Fruit fly (Drosophila melanogaster) whole organism, embryonic: ENCODE results near the gene Nf-YC.
A peak's percentile ranks its signal among the peaks of the same experiment; 100 is the strongest.

Source experiments
- CG11247 ChIP-seq: fragments of 200-800 bp; sonication (Bioruptor generic); IDR thresholded peaks from 2 replicates; pipeline ENCODE4 v1.3.6; 2022; ENCODE audit warnings: missing biosample characterization, missing genetic modification characterization
- CG11723 ChIP-seq: fragments of 200-800 bp; sonication (Bioruptor generic); optimal IDR thresholded peaks from 2 replicates; lab custom pipeline; 2017; ENCODE audit warnings: missing biosample characterization, mild to moderate bottlenecking, missing genetic modification characterization
- CG13624 ChIP-seq: fragments of 200-800 bp; sonication (Bioruptor generic); optimal IDR thresholded peaks from 2 replicates; lab custom pipeline; 2016; ENCODE audit warnings: missing biosample characterization, missing genetic modification characterization
- CG13894 ChIP-seq: fragments of 200-800 bp; sonication (Bioruptor generic); optimal IDR thresholded peaks from 3 replicates; lab custom pipeline; 2018; ENCODE audit warnings: missing biosample characterization, mild to moderate bottlenecking, missing genetic modification characterization, moderate library complexity
- CG15073 ChIP-seq: fragments of 200-800 bp; sonication (Bioruptor generic); optimal IDR thresholded peaks from 2 replicates; lab custom pipeline; 2016; ENCODE audit warnings: missing biosample characterization, missing genetic modification characterization
- CG15601 ChIP-seq: fragments of 200-800 bp; sonication (Bioruptor generic); optimal IDR thresholded peaks from 3 replicates; lab custom pipeline; 2019; ENCODE audit warnings: missing biosample characterization, mild to moderate bottlenecking, missing genetic modification characterization, moderate library complexity
- CG16815 ChIP-seq: fragments of 200-800 bp; sonication (Bioruptor generic); optimal IDR thresholded peaks from 3 replicates; lab custom pipeline; 2017; ENCODE audit warnings: missing biosample characterization, mild to moderate bottlenecking, missing genetic modification characterization
- CG17328 ChIP-seq: fragments of 200-800 bp; sonication (Bioruptor generic); IDR thresholded peaks from 2 replicates; pipeline ENCODE4 v1.3.6; 2022; ENCODE audit warnings: missing biosample characterization, missing genetic modification characterization
- CG17361 ChIP-seq: fragments of 200-800 bp; sonication (Bioruptor generic); IDR thresholded peaks from 3 replicates; pipeline ENCODE4 v1.3.6; 2022; ENCODE audit warnings: missing biosample characterization, missing genetic modification characterization
- CG2116 ChIP-seq: fragments of 200-800 bp; sonication (Bioruptor generic); optimal IDR thresholded peaks from 3 replicates; lab custom pipeline; 2018; ENCODE audit warnings: missing biosample characterization, mild to moderate bottlenecking, missing genetic modification characterization
- CG2889 ChIP-seq: fragments of 200-800 bp; sonication (Bioruptor generic); IDR thresholded peaks from 3 replicates; pipeline ENCODE4 v1.3.6; 2022; ENCODE audit warnings: missing biosample characterization, missing genetic modification characterization
- CG32532 ChIP-seq: fragments of 200-800 bp; sonication (Bioruptor generic); IDR thresholded peaks from 2 replicates; pipeline ENCODE4 v1.3.6; 2022; ENCODE audit warnings: missing biosample characterization, missing genetic modification characterization
- CG34224 ChIP-seq: fragments of 200-800 bp; sonication (Bioruptor generic); IDR thresholded peaks from 3 replicates; pipeline ENCODE4 v1.3.6; 2022; ENCODE audit warnings: missing biosample characterization, missing genetic modification characterization; ENCODE audit not compliant: partially characterized antibody
- CG5180 ChIP-seq: fragments of 200-800 bp; sonication (Bioruptor generic); optimal IDR thresholded peaks from 3 replicates; lab custom pipeline; 2017; ENCODE audit warnings: missing biosample characterization, missing genetic modification characterization, mild to moderate bottlenecking, moderate library complexity, missing genetic modification reagents
- CG5953 ChIP-seq: fragments of 200-800 bp; sonication (Bioruptor generic); IDR thresholded peaks from 2 replicates; pipeline ENCODE4 v1.3.6; 2022; ENCODE audit warnings: missing biosample characterization, missing genetic modification characterization
- CG7745 ChIP-seq: fragments of 200-800 bp; sonication (Bioruptor generic); optimal IDR thresholded peaks from 2 replicates; lab custom pipeline; 2018; ENCODE audit warnings: missing biosample characterization, mild to moderate bottlenecking, missing genetic modification characterization, moderate library complexity
- CG7928 ChIP-seq: fragments of 200-800 bp; sonication (Bioruptor generic); optimal IDR thresholded peaks from 2 replicates; lab custom pipeline; 2017; ENCODE audit warnings: missing biosample characterization, mild to moderate bottlenecking, missing genetic modification characterization
- CG8944 ChIP-seq: fragments of 200-800 bp; sonication (Bioruptor generic); optimal IDR thresholded peaks from 3 replicates; lab custom pipeline; 2016; ENCODE audit warnings: missing biosample characterization, missing genetic modification characterization
- D ChIP-seq, 2 experiments: fragments of 200-800 bp in 1 of 2; fragments of >200 bp in 1 of 2; sonication (Bioruptor generic) in 1 of 2; optimal IDR thresholded peaks; 2 replicates in 1 of 2; 3 replicates in 1 of 2; lab custom pipeline; 2017; ENCODE audit warnings: mild to moderate bottlenecking in 1 of 2, missing biosample characterization in 1 of 2, missing genetic modification characterization in 1 of 2, missing genetic modification reagents in 1 of 2
- D19B ChIP-seq: fragments of 200-800 bp; sonication (Bioruptor generic); optimal IDR thresholded peaks from 2 replicates; lab custom pipeline; 2017; ENCODE audit warnings: missing biosample characterization, mild to moderate bottlenecking, missing genetic modification characterization
- Doc3 ChIP-seq: fragments of 200-800 bp; sonication (Bioruptor generic); IDR thresholded peaks from 3 replicates; pipeline ENCODE4 v1.3.6; 2022; ENCODE audit warnings: missing biosample characterization, missing genetic modification characterization; ENCODE audit not compliant: partially characterized antibody
- E2f1 ChIP-seq: fragments of 200-800 bp; sonication (Bioruptor generic); IDR thresholded peaks from 2 replicates; pipeline ENCODE4 v1.3.6; 2022; ENCODE audit warnings: missing biosample characterization, missing genetic modification characterization
- E2f2 ChIP-seq: fragments of 200-800 bp; sonication (Bioruptor generic); IDR thresholded peaks from 2 replicates; pipeline ENCODE4 v1.3.6; 2022; ENCODE audit warnings: missing biosample characterization, missing genetic modification characterization
- Fer1 ChIP-seq: fragments of 200-800 bp; sonication (Bioruptor generic); optimal IDR thresholded peaks from 2 replicates; lab custom pipeline; 2017; ENCODE audit warnings: missing biosample characterization, mild to moderate bottlenecking, missing genetic modification characterization
- HLH3B ChIP-seq: fragments of 200-800 bp; sonication (Bioruptor generic); IDR thresholded peaks from 2 replicates; pipeline ENCODE4 v1.3.6; 2022; ENCODE audit warnings: missing biosample characterization, missing genetic modification characterization
- HLHmδ ChIP-seq: fragments of 200-800 bp; sonication (Bioruptor generic); optimal IDR thresholded peaks from 2 replicates; lab custom pipeline; 2018; ENCODE audit warnings: missing biosample characterization, mild to moderate bottlenecking, missing genetic modification characterization, moderate library complexity
- Hand ChIP-seq: fragments of 200-800 bp; sonication (Bioruptor generic); optimal IDR thresholded peaks from 2 replicates; lab custom pipeline; 2017; ENCODE audit warnings: mild to moderate bottlenecking, missing biosample characterization, missing genetic modification reagents, missing genetic modification characterization
- MESR4 ChIP-seq: fragments of 200-800 bp; sonication (Bioruptor generic); optimal IDR thresholded peaks from 2 replicates; lab custom pipeline; 2018; ENCODE audit warnings: missing biosample characterization, mild to moderate bottlenecking, missing genetic modification characterization, moderate library complexity
- Poxn ChIP-seq: fragments of 200-800 bp; sonication (Bioruptor generic); IDR thresholded peaks from 2 replicates; pipeline ENCODE4 v1.3.6; 2022; ENCODE audit warnings: missing biosample characterization, missing genetic modification characterization
- Spps ChIP-seq: fragments of 200-800 bp; sonication (Bioruptor generic); optimal IDR thresholded peaks from 2 replicates; lab custom pipeline; 2018; ENCODE audit warnings: missing biosample characterization, mild to moderate bottlenecking, missing genetic modification characterization
- Sry-β ChIP-seq: fragments of 200-800 bp; sonication (Bioruptor generic); optimal IDR thresholded peaks from 2 replicates; lab custom pipeline; 2018; ENCODE audit warnings: missing biosample characterization, mild to moderate bottlenecking, missing genetic modification characterization, moderate library complexity
- Taf1 ChIP-seq: fragments of 200-800 bp; sonication (Bioruptor generic); IDR thresholded peaks from 2 replicates; pipeline ENCODE4 v1.3.6; 2022; ENCODE audit warnings: missing biosample characterization, missing genetic modification characterization
- Vsx1 ChIP-seq: fragments of 200-800 bp; sonication (Bioruptor generic); optimal IDR thresholded peaks from 2 replicates; lab custom pipeline; 2017; ENCODE audit warnings: missing biosample characterization, mild to moderate bottlenecking, missing genetic modification characterization, missing genetic modification reagents
- ara ChIP-seq: fragments of 200-800 bp; sonication (Bioruptor generic); IDR thresholded peaks from 2 replicates; pipeline ENCODE4 v1.3.6; 2022; ENCODE audit warnings: missing biosample characterization, missing genetic modification characterization
- cas ChIP-seq: fragments of 200-800 bp; sonication (Bioruptor generic); IDR thresholded peaks from 2 replicates; pipeline ENCODE4 v1.3.6; 2022; ENCODE audit warnings: missing biosample characterization, missing genetic modification characterization
- dmrt11E ChIP-seq: fragments of 200-800 bp; sonication (Bioruptor generic); optimal IDR thresholded peaks from 3 replicates; lab custom pipeline; 2018; ENCODE audit warnings: missing biosample characterization, mild to moderate bottlenecking, missing genetic modification characterization, moderate library complexity
- en ChIP-seq: fragments of 200-800 bp; sonication (Bioruptor generic); optimal IDR thresholded peaks from 2 replicates; lab custom pipeline; 2016; ENCODE audit warnings: missing biosample characterization, missing genetic modification characterization
- fd96Cb ChIP-seq: fragments of 200-800 bp; sonication (Bioruptor generic); optimal IDR thresholded peaks from 2 replicates; lab custom pipeline; 2018; ENCODE audit warnings: missing biosample characterization, mild to moderate bottlenecking, missing genetic modification characterization, moderate library complexity
- ftz-f1 ChIP-seq: fragments of 200-800 bp; sonication (Bioruptor generic); optimal IDR thresholded peaks from 2 replicates; lab custom pipeline; 2016; ENCODE audit warnings: missing biosample characterization, missing genetic modification characterization
- her ChIP-seq: fragments of 200-800 bp; sonication (Bioruptor generic); optimal IDR thresholded peaks from 2 replicates; lab custom pipeline; 2016; ENCODE audit warnings: missing biosample characterization, missing genetic modification characterization
- insv ChIP-seq, 2 experiments: fragments of 200-800 bp; sonication (Bioruptor generic); optimal IDR thresholded peaks; 3 replicates each; lab custom pipeline; 2016 to 2018; ENCODE audit warnings: missing biosample characterization in 2 of 2, missing genetic modification characterization in 2 of 2
- prd ChIP-seq, 3 experiments: fragments of >200 bp in 2 of 3; fragments of 200-800 bp in 1 of 3; sonication (Bioruptor generic) in 1 of 3; optimal IDR thresholded peaks in 2 of 3; IDR thresholded peaks in 1 of 3; 2 replicates in 2 of 3; 3 replicates in 1 of 3; pipeline versions ENCODE4 v1.3.6 to Lab custom; 2017 to 2022; ENCODE audit warnings: missing biosample characterization in 1 of 3, missing genetic modification characterization in 1 of 3
- pros ChIP-seq: fragments of 200-800 bp; sonication (Bioruptor generic); optimal IDR thresholded peaks from 3 replicates; lab custom pipeline; 2019; ENCODE audit warnings: missing biosample characterization, mild to moderate bottlenecking, missing genetic modification characterization, moderate library complexity
- salm ChIP-seq: fragments of 200-800 bp; sonication (Bioruptor generic); optimal IDR thresholded peaks from 2 replicates; lab custom pipeline; 2018; ENCODE audit warnings: missing biosample characterization, mild to moderate bottlenecking, missing genetic modification characterization
- sim ChIP-seq: fragments of 200-800 bp; sonication (Bioruptor generic); IDR thresholded peaks from 2 replicates; pipeline ENCODE4 v1.3.6; 2022; ENCODE audit warnings: missing biosample characterization, missing genetic modification characterization
- sob ChIP-seq: fragments of 200-800 bp; sonication (Bioruptor generic); IDR thresholded peaks from 2 replicates; pipeline ENCODE4 v1.3.6; 2022; ENCODE audit warnings: missing biosample characterization, missing genetic modification characterization
- vvl ChIP-seq: fragments of 200-800 bp; sonication (Bioruptor generic); IDR thresholded peaks from 2 replicates; pipeline ENCODE4 v1.3.6; 2022; ENCODE audit warnings: missing biosample characterization, missing genetic modification characterization
- zfh1 ChIP-seq: fragments of 200-800 bp; sonication (Bioruptor generic); IDR thresholded peaks from 3 replicates; pipeline ENCODE4 v1.3.6; 2022; ENCODE audit warnings: missing biosample characterization, missing genetic modification characterization

The Nf-YC gene

dm6 chrX:6804485-6805295 lies 16.0 kb downstream of the Nf-YC start (continued):
- TF ChIP-seq fd96Cb (tag; lab: Kevin White, UChicago) (peak; percentile 74), CG34224 (GFP tag; lab: Robert Waterston, UW) (no peak), her (GFP tag; lab: Kevin White, UChicago) (peak; percentile 59), insv (GFP tag; optimal IDR thresholded peaks at IDR 0.05; lab: Kevin White, UChicago) (no peak), CG5180 (GFP tag; lab: Kevin White, UChicago) (peak; percentile 39), salm (tag; lab: Kevin White, UChicago) (peak; percentile 74), Taf1 (peak; percentile 72), vvl (GFP tag; lab: Robert Waterston, UW) (peak; percentile 95), HLH3B (GFP tag; lab: Robert Waterston, UW) (peak; percentile 91), prd (optimal IDR thresholded peaks at IDR 0.05; lab: Kevin White, UChicago) (no peak), prd (GFP tag; IDR thresholded peaks at IDR 0.05; lab: Robert Waterston, UW) (peak; percentile 93), Fer1 (GFP tag; lab: Kevin White, UChicago) (peak; percentile 65), CG11247 (peak; percentile 80), MESR4 (peak; percentile 11), E2f2 (GFP tag; lab: Robert Waterston, UW) (peak; percentile 54; the same call in 1 of the 2 replicates), D19B (GFP tag; lab: Kevin White, UChicago) (peak; percentile 49), CG5953 (GFP tag; lab: Robert Waterston, UW) (peak; percentile 85), en (GFP tag; lab: Kevin White, UChicago) (no peak), sob (GFP tag; lab: Robert Waterston, UW) (peak; percentile 87), zfh1 (GFP tag; lab: Robert Waterston, UW) (peak; percentile 94), CG16815 (GFP tag; lab: Kevin White, UChicago) (peak; percentile 76), CG17328 (peak; percentile 93), Poxn (GFP tag; lab: Robert Waterston, UW) (peak; percentile 37; the same call in 1 of the 2 replicates), CG15601 (tag; lab: Kevin White, UChicago) (peak; percentile 64), CG15073 (no peak), CG17361 (no peak; the same call in 1 of the 3 replicates), Spps (tag; lab: Kevin White, UChicago) (peak; percentile 6), Doc3 (GFP tag; lab: Robert Waterston, UW) (no peak), CG32532 (GFP tag; lab: Robert Waterston, UW) (peak; percentile 88), CG2116 (GFP tag; lab: Kevin White, UChicago) (no peak), CG2889 (peak; percentile 81), sim (GFP tag; lab: Robert Waterston, UW) (peak; percentile 72; the same call in 1 of the 2 replicates), dmrt11E (tag; lab: Kevin White, UChicago) (peak; percentile 77), ftz-f1 (GFP tag; lab: Kevin White, UChicago) (no peak), Vsx1 (GFP tag; lab: Kevin White, UChicago) (no peak), cas (peak; percentile 74), HLHmδ (no peak), Hand (GFP tag; lab: Kevin White, UChicago) (peak; percentile 64), D (optimal IDR thresholded peaks at IDR 0.05; lab: Kevin White, UChicago) (no peak), D (GFP tag; optimal IDR thresholded peaks at IDR 0.05; lab: Kevin White, UChicago) (peak; percentile 45), ara (GFP tag; lab: Robert Waterston, UW) (peak; percentile 87), Sry-β (no peak), CG13894 (peak; percentile 75), CG13624 (GFP tag; lab: Kevin White, UChicago) (peak; percentile 41), CG11723 (GFP tag; lab: Kevin White, UChicago) (no peak), CG7928 (GFP tag; lab: Kevin White, UChicago) (peak; percentile 1), E2f1 (GFP tag; lab: Robert Waterston, UW) (peak; percentile 83), CG8944 (GFP tag; lab: Kevin White, UChicago) (peak; percentile 43), pros (no peak), CG7745 (tag; lab: Kevin White, UChicago) (no peak)
